Worm (Caenorhabditis elegans) whole organism, mixed stage, embryonic: ENCODE data around the gene F18A11.2.
A peak's percentile ranks its signal among the peaks of the same experiment; 100 is the strongest.

Experiments
- M03D4.4 ChIP-seq: sonication (generic microtip); optimal IDR thresholded peaks from 2 replicates; lab custom pipeline; 2017; ENCODE audit warnings: mild to moderate bottlenecking, missing genetic modification characterization, missing compliant biosample characterization
- bed-3 ChIP-seq: fragments of 200-800 bp; sonication (Bioruptor generic); optimal IDR thresholded peaks from 3 replicates; lab custom pipeline; 2018; ENCODE audit warnings: mild to moderate bottlenecking, missing genetic modification characterization, moderate library complexity, missing compliant biosample characterization
- ceh-39 ChIP-seq: fragments of 150-350 bp; optimal IDR thresholded peaks from 2 replicates; lab custom pipeline; 2014; ENCODE audit warnings: missing biosample characterization, missing genetic modification characterization
- ceh-43 ChIP-seq: fragments of 200-800 bp; sonication (Bioruptor generic); optimal IDR thresholded peaks from 2 replicates; lab custom pipeline; 2018; ENCODE audit warnings: mild to moderate bottlenecking, missing genetic modification characterization, moderate library complexity, missing compliant biosample characterization
- ceh-83 ChIP-seq: fragments of 200-800 bp; sonication (Bioruptor generic); optimal IDR thresholded peaks from 2 replicates; lab custom pipeline; 2018; ENCODE audit warnings: mild to moderate bottlenecking, missing genetic modification characterization, missing compliant biosample characterization
- ces-1 ChIP-seq: fragments of 150-350 bp; optimal IDR thresholded peaks from 2 replicates; lab custom pipeline; 2014; ENCODE audit warnings: missing biosample characterization, missing genetic modification reagents, missing genetic modification characterization
- cnd-1 ChIP-seq: fragments of 200-800 bp; sonication (Bioruptor generic); optimal IDR thresholded peaks from 2 replicates; lab custom pipeline; 2018; ENCODE audit warnings: mild to moderate bottlenecking, missing genetic modification characterization, missing compliant biosample characterization
- drap-1 ChIP-seq: fragments of 200-800 bp; sonication (Bioruptor generic); optimal IDR thresholded peaks from 3 replicates; lab custom pipeline; 2018; ENCODE audit warnings: mild to moderate bottlenecking, missing genetic modification characterization, missing compliant biosample characterization
- elt-1 ChIP-seq: sonication (generic microtip); optimal IDR thresholded peaks from 2 replicates; lab custom pipeline; 2017; ENCODE audit warnings: missing genetic modification characterization, mild to moderate bottlenecking, missing compliant biosample characterization, antibody characterized with exemption, moderate library complexity, borderline replicate concordance; ENCODE audit not compliant: insufficient read depth
- elt-3 ChIP-seq: fragments of 150-350 bp; optimal IDR thresholded peaks from 2 replicates; lab custom pipeline; 2014; ENCODE audit warnings: missing biosample characterization, missing genetic modification characterization
- flh-1 ChIP-seq: fragments of 200-800 bp; sonication (Bioruptor generic); optimal IDR thresholded peaks from 2 replicates; lab custom pipeline; 2018; ENCODE audit warnings: mild to moderate bottlenecking, missing genetic modification characterization, moderate library complexity, missing compliant biosample characterization
- ham-2 ChIP-seq: fragments of 200-800 bp; sonication (Bioruptor generic); optimal IDR thresholded peaks from 2 replicates; lab custom pipeline; 2018; ENCODE audit warnings: mild to moderate bottlenecking, missing genetic modification characterization, missing compliant biosample characterization
- hlh-1 ChIP-seq: fragments of 150-350 bp; optimal IDR thresholded peaks from 2 replicates; lab custom pipeline; 2014; ENCODE audit warnings: missing biosample characterization, missing genetic modification reagents, missing genetic modification characterization
- lin-13 ChIP-seq: fragments of 150-350 bp; optimal IDR thresholded peaks from 2 replicates; lab custom pipeline; 2014; ENCODE audit warnings: missing biosample characterization, missing genetic modification characterization
- lin-32 ChIP-seq: fragments of 200-800 bp; sonication (Bioruptor generic); optimal IDR thresholded peaks from 2 replicates; lab custom pipeline; 2018; ENCODE audit warnings: mild to moderate bottlenecking, missing genetic modification characterization, missing compliant biosample characterization
- lsy-2 ChIP-seq: fragments of 150-350 bp; optimal IDR thresholded peaks from 2 replicates; lab custom pipeline; 2014; ENCODE audit warnings: missing biosample characterization, missing genetic modification characterization
- mab-5 ChIP-seq: fragments of 150-350 bp; optimal IDR thresholded peaks from 2 replicates; lab custom pipeline; 2014; ENCODE audit warnings: missing biosample characterization, missing genetic modification characterization
- mep-1 ChIP-seq: fragments of 150-350 bp; optimal IDR thresholded peaks from 2 replicates; lab custom pipeline; 2017; ENCODE audit warnings: missing biosample characterization, missing genetic modification reagents, missing genetic modification characterization, inconsistent platforms
- nhr-12 ChIP-seq: fragments of 150-350 bp; optimal IDR thresholded peaks from 2 replicates; lab custom pipeline; 2014; ENCODE audit warnings: missing biosample characterization, missing genetic modification characterization
- nhr-2 ChIP-seq: fragments of 150-350 bp; optimal IDR thresholded peaks from 2 replicates; lab custom pipeline; 2014; ENCODE audit warnings: missing biosample characterization, missing genetic modification characterization
- nhr-28 ChIP-seq: fragments of 150-350 bp; optimal IDR thresholded peaks from 2 replicates; lab custom pipeline; 2014; ENCODE audit warnings: missing biosample characterization, missing genetic modification characterization
- nhr-76 ChIP-seq: sonication (generic microtip); optimal IDR thresholded peaks from 2 replicates; lab custom pipeline; 2017; ENCODE audit warnings: missing biosample characterization, missing genetic modification characterization
- pha-4 ChIP-seq: fragments of 150-350 bp; optimal IDR thresholded peaks from 2 replicates; lab custom pipeline; 2018; ENCODE audit warnings: missing biosample characterization, missing genetic modification reagents, missing genetic modification characterization
- sem-2 ChIP-seq: fragments of 200-800 bp; sonication (Bioruptor generic); optimal IDR thresholded peaks from 2 replicates; lab custom pipeline; 2018; ENCODE audit warnings: mild to moderate bottlenecking, missing genetic modification characterization, missing compliant biosample characterization
- snpc-4 ChIP-seq: fragments of 150-350 bp; optimal IDR thresholded peaks from 2 replicates; lab custom pipeline; 2014; ENCODE audit warnings: missing biosample characterization, missing genetic modification characterization
- sptf-1 ChIP-seq: sonication (generic microtip); optimal IDR thresholded peaks from 2 replicates; lab custom pipeline; 2017; ENCODE audit warnings: mild to moderate bottlenecking, missing genetic modification characterization, moderate library complexity, missing compliant biosample characterization
- tbx-8 ChIP-seq: fragments of 200-800 bp; sonication (Bioruptor generic); optimal IDR thresholded peaks from 2 replicates; lab custom pipeline; 2018; ENCODE audit warnings: mild to moderate bottlenecking, missing genetic modification characterization, moderate library complexity, missing compliant biosample characterization
- unc-39 ChIP-seq: fragments of 150-350 bp; optimal IDR thresholded peaks from 2 replicates; lab custom pipeline; 2014; ENCODE audit warnings: missing biosample characterization, missing genetic modification characterization
- unc-62 ChIP-seq: fragments of 150-350 bp; optimal IDR thresholded peaks from 2 replicates; lab custom pipeline; 2014; ENCODE audit warnings: missing biosample characterization, missing genetic modification reagents, missing genetic modification characterization
- ztf-11 ChIP-seq: fragments of 150-350 bp; optimal IDR thresholded peaks from 2 replicates; lab custom pipeline; 2014; ENCODE audit warnings: missing biosample characterization, missing genetic modification characterization

The F18A11.2 gene

DNA sequence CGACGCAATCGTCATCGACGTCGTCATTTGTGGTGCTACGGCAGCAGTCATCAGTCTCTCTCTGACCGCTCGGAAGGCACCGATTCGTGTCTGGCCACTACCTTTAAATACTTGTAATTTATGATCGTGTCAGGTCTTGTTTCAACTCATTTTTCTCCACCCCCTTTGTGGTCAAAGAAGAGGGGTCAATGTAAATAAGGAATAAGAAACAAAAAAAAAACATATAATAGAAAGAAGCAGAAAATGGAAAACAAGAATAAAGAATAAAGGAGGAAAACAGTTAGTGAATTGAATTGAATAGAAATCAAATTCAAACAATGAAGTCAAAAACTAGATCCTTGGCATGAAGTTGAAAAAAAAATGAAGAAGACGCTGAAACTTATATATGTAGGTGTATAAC lies 30.7 kb upstream of the F18A11.2 start, which contains the start of gene Y38F1A.8:
Gene Y38F1A.8 (minus strand): TSS at position 101 of the 400 bp plus-strand sequence.
- TF ChIP-seq ham-2: no peak
- no peak for TF ChIP-seq sem-2
- TF ChIP-seq tbx-8 (GFP tag; lab: Kevin White, UChicago): no peak
- TF ChIP-seq flh-1: no peak

ce11 chrII:13003244-13003643 lies 28.3 kb upstream of the F18A11.2 start:
- TF ChIP-seq elt-1 (tag; lab: Kevin White, UChicago): no peak
- TF ChIP-seq sptf-1 (tag; lab: Kevin White, UChicago): no peak
- TF ChIP-seq cnd-1 (tag; lab: Kevin White, UChicago): no peak
- TF ChIP-seq ceh-39 (tag; lab: Kevin White, UChicago): no peak
- no peak for TF ChIP-seq M03D4.4 (tag; lab: Kevin White, UChicago)
- TF ChIP-seq flh-1: no peak
- TF ChIP-seq ces-1: no peak
- no peak for TF ChIP-seq nhr-28 (tag; lab: Kevin White, UChicago)
- TF ChIP-seq ztf-11 (tag; lab: Kevin White, UChicago): no peak
- no peak for TF ChIP-seq drap-1 (GFP tag; lab: Kevin White, UChicago)
- TF ChIP-seq lin-13 (tag; lab: Kevin White, UChicago): no peak
- TF ChIP-seq ham-2: no peak

DNA sequence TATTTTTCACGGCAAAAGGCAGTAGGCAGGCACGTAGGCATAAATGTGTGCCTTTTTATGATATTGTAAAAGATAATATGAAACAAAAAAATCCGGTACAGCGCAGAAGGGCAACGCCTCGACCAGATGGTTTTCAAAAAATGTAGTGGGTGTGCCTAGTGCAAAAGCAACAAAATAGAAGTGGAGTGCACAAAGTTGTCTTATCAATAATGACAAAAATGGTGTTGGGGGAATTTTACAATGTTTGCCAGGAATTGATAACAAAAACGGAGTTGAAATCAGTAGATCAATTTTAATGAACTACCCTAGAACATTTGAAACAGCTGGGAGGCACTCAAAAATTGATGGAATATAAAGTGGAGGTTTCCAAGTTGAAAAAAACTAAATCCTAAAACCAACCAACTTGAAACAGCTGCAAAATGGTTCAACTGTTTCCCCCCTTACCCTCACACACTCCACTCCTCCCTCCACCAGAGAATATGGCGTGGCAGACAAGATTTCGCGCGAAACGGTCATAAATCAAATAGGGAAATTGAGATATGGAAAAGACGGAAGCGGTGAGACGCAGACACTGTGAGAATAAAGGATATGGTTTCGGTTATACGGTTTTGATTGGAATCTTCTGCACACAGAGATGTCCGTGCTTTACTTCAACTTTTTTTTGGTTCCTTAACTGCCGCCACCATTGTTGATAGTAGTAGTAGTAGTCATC lies 27.2 kb upstream of the F18A11.2 start:
- TF ChIP-seq ham-2 (peak; percentile 6), elt-3 (tag; lab: Kevin White, UChicago) (peak; percentile 25), unc-62 (GFP tag; lab: Kevin White, UChicago) (peak; percentile 85), ces-1 (no peak), ceh-83 (no peak), lin-32 (GFP tag; lab: Kevin White, UChicago) (no peak), mab-5 (peak; percentile 69)

ce11 chrII:13004872-13005252 lies 26.6 kb upstream of the F18A11.2 start:
- TF ChIP-seq ceh-83: no peak
- TF ChIP-seq M03D4.4 (tag; lab: Kevin White, UChicago): no peak
- TF ChIP-seq mep-1 (tag; lab: Kevin White, UChicago): no peak
- TF ChIP-seq ceh-39 (tag; lab: Kevin White, UChicago): no peak
- no peak for TF ChIP-seq tbx-8 (GFP tag; lab: Kevin White, UChicago)
- no peak for TF ChIP-seq snpc-4
- TF ChIP-seq ztf-11 (tag; lab: Kevin White, UChicago): no peak
- no peak for TF ChIP-seq nhr-12 (tag; lab: Kevin White, UChicago)
- TF ChIP-seq nhr-2 (tag; lab: Kevin White, UChicago): no peak
- TF ChIP-seq elt-3 (tag; lab: Kevin White, UChicago): no peak
- no peak for TF ChIP-seq ceh-43 (GFP tag; lab: Kevin White, UChicago)
- no peak for TF ChIP-seq ham-2
- TF ChIP-seq nhr-76 (tag; lab: Kevin White, UChicago): no peak
- no peak for TF ChIP-seq pha-4 (tag; lab: Kevin White, UChicago)
- no peak for TF ChIP-seq unc-39 (tag; lab: Kevin White, UChicago)
- no peak for TF ChIP-seq lin-13 (tag; lab: Kevin White, UChicago)

ce11 chrII:13006283-13006682 lies 25.2 kb upstream of the F18A11.2 start:
- no peak for TF ChIP-seq bed-3 (GFP tag; lab: Kevin White, UChicago)
- no peak for TF ChIP-seq hlh-1 (tag; lab: Kevin White, UChicago)
- no peak for TF ChIP-seq lsy-2
- TF ChIP-seq snpc-4: no peak
- TF ChIP-seq ceh-83: no peak
- no peak for TF ChIP-seq ceh-43 (GFP tag; lab: Kevin White, UChicago)
- TF ChIP-seq ceh-39 (tag; lab: Kevin White, UChicago): no peak
- TF ChIP-seq nhr-12 (tag; lab: Kevin White, UChicago): no peak
- no peak for TF ChIP-seq unc-62 (GFP tag; lab: Kevin White, UChicago)
- TF ChIP-seq elt-3 (tag; lab: Kevin White, UChicago): no peak
- TF ChIP-seq flh-1: no peak
- TF ChIP-seq ztf-11 (tag; lab: Kevin White, UChicago): no peak
- TF ChIP-seq cnd-1 (tag; lab: Kevin White, UChicago): no peak
- no peak for TF ChIP-seq drap-1 (GFP tag; lab: Kevin White, UChicago)
